Fruit fly (Drosophila melanogaster) whole organism, prepupa: ENCODE data around the gene CG6788.
A peak's percentile ranks its signal among the peaks of the same experiment; 100 is the strongest.

Experiments used
- CG10631 ChIP-seq: fragments of 200-800 bp; sonication (Bioruptor generic); optimal IDR thresholded peaks from 2 replicates; lab custom pipeline; 2016; ENCODE audit warnings: missing biosample characterization, missing genetic modification characterization
- CG1621 ChIP-seq: fragments of 200-800 bp; sonication (Bioruptor generic); optimal IDR thresholded peaks from 3 replicates; lab custom pipeline; 2018; ENCODE audit warnings: missing biosample characterization, mild to moderate bottlenecking, missing genetic modification characterization
- CG6808 ChIP-seq: fragments of 200-800 bp; sonication (Bioruptor generic); optimal IDR thresholded peaks from 3 replicates; lab custom pipeline; 2017; ENCODE audit warnings: missing biosample characterization, missing genetic modification characterization, mild to moderate bottlenecking, moderate library complexity, missing genetic modification reagents
- CG9139 ChIP-seq: fragments of 200-800 bp; sonication (Bioruptor generic); optimal IDR thresholded peaks from 3 replicates; lab custom pipeline; 2017; ENCODE audit warnings: missing biosample characterization, mild to moderate bottlenecking, missing genetic modification characterization
- Ets96B ChIP-seq: fragments of 200-800 bp; optimal IDR thresholded peaks from 2 replicates; lab custom pipeline; 2019; ENCODE audit warnings: missing biosample characterization, mild to moderate bottlenecking, missing genetic modification characterization, moderate library complexity
- Hr39 ChIP-seq: fragments of 200-800 bp; sonication (Bioruptor generic); optimal IDR thresholded peaks from 2 replicates; lab custom pipeline; 2016; ENCODE audit warnings: missing biosample characterization, missing genetic modification characterization
- OdsH ChIP-seq: fragments of 200-800 bp; sonication (Bioruptor generic); optimal IDR thresholded peaks from 3 replicates; lab custom pipeline; 2016; ENCODE audit warnings: missing biosample characterization, missing genetic modification characterization
- lz ChIP-seq: fragments of 200-800 bp; sonication (Bioruptor generic); optimal IDR thresholded peaks from 3 replicates; lab custom pipeline; 2016; ENCODE audit warnings: missing biosample characterization, missing genetic modification characterization
- svp ChIP-seq: fragments of 200-800 bp; sonication (Bioruptor generic); peaks from one replicate; lab custom pipeline; 2016; ENCODE audit warnings: missing biosample characterization, missing genetic modification characterization
- vri ChIP-seq: fragments of 200-800 bp; sonication (Bioruptor generic); optimal IDR thresholded peaks from 3 replicates; lab custom pipeline; 2016; ENCODE audit warnings: missing biosample characterization, mild to moderate bottlenecking, missing genetic modification characterization

DNA sequence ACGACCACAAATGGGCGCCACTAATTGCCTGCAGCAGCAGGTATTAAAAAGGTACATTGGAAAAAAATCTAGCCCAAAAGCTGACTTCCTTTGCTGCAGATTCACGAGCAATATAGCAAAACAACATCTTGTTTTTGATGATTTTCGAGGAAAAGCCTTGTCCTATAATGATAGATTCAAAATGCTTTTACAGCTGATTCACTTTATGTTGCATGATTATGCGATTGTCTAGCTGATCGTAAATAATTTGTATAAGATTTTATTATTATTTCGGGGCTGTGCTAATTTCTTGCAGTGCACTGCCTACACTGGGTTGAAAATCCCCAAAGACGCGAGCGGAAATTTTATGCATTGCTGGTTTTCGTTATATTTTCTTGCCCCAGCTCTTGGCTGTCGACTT, 26.5 kb downstream of the CG6788 start:
- TF ChIP-seq Hr39 (GFP tag; lab: Kevin White, UChicago), result peak; percentile 8
- no peak for TF ChIP-seq vri (GFP tag; lab: Kevin White, UChicago)
- TF ChIP-seq OdsH, result peak; percentile 43
- peak; percentile 60 for TF ChIP-seq svp (GFP tag; lab: Kevin White, UChicago)
- no peak for TF ChIP-seq CG9139 (GFP tag; lab: Kevin White, UChicago)
- peak; percentile 23 for TF ChIP-seq CG10631 (GFP tag; lab: Kevin White, UChicago)
- no peak for TF ChIP-seq lz
- no peak for TF ChIP-seq CG6808 (GFP tag; lab: Kevin White, UChicago)
- TF ChIP-seq CG1621 (tag; lab: Kevin White, UChicago), result no peak
- TF ChIP-seq Ets96B (tag; lab: Kevin White, UChicago), result no peak
